Worm (Caenorhabditis elegans) whole organism, late embryonic: ENCODE measurements around the gene clec-122.

Source experiments
- F13H6.1 ChIP-seq: sonication (generic microtip); optimal IDR thresholded peaks from 2 replicates; lab custom pipeline; 2016; ENCODE audit warnings: missing genetic modification characterization, missing compliant biosample characterization
- elt-2 ChIP-seq: sonication (generic microtip); optimal IDR thresholded peaks from 2 replicates; lab custom pipeline; 2016; ENCODE audit warnings: missing genetic modification reagents, missing genetic modification characterization, missing compliant biosample characterization
- fkh-10 ChIP-seq: fragments of 150-350 bp; optimal IDR thresholded peaks from 2 replicates; lab custom pipeline; 2014; ENCODE audit warnings: missing biosample characterization, missing genetic modification reagents, missing genetic modification characterization
- hlh-6 ChIP-seq: sonication (generic microtip); optimal IDR thresholded peaks from 2 replicates; lab custom pipeline; 2016; ENCODE audit warnings: missing genotype, missing genetic modification characterization, missing compliant biosample characterization
- tbx-7 ChIP-seq: sonication (generic microtip); optimal IDR thresholded peaks from 2 replicates; lab custom pipeline; 2016; ENCODE audit warnings: missing genotype, missing genetic modification characterization, missing compliant biosample characterization

- no peak for TF ChIP-seq elt-2
- TF ChIP-seq tbx-7 = no peak
- TF ChIP-seq fkh-10 = no peak
- TF ChIP-seq F13H6.1 (tag; lab: Kevin White, UChicago) = no peak
- TF ChIP-seq hlh-6 (tag; lab: Kevin White, UChicago) = no peak
Observed at ce11 chrII:3109533-3109932, 3.7 kb downstream of the clec-122 start.
